Worm (Caenorhabditis elegans) whole organism, L4/young adult: Measurements from ENCODE around the gene ify-1.

Source experiments
- W03F9.2 ChIP-seq: fragments of 150-350 bp; optimal IDR thresholded peaks from 2 replicates; lab custom pipeline; 2014; ENCODE audit warnings: missing biosample characterization, missing genetic modification characterization
- him-1 ChIP-seq: sonication (generic microtip); optimal IDR thresholded peaks from 2 replicates; lab custom pipeline; 2016; ENCODE audit warnings: missing genotype, missing genetic modification reagents, missing genetic modification characterization, missing compliant biosample characterization

DNA sequence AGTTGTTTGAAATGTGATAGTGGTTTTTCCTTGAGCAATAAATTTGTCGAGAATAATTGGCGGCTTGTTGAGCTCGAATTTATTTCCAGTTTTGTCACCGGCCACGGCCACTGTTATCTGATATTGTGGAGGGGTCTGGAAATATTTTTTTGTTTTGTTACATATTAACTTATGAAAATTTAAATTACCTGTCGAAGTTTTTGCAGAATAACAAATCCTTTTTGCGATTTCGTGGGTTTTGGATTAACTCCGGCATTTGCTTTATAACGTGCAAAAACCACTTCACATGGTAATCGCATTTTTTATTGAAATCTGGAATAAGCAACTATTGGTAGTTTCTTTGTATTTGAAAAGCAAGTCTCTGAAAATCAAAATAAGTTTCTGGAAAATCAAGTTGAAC is 18.9 kb downstream of the ify-1 start, which contains the start of gene lrr-1:
- no peak for TF ChIP-seq W03F9.2
- TF ChIP-seq him-1 (tag; lab: Kevin White, UChicago), result no peak
